Fruit fly (Drosophila melanogaster) whole organism, adult: ENCODE data around the gene MYPT-75D.

Source experiments
- CG11617 ChIP-seq: fragments of 200-800 bp; sonication (Bioruptor generic); optimal IDR thresholded peaks from 2 replicates; lab custom pipeline; 2017; ENCODE audit warnings: mild to moderate bottlenecking, missing biosample characterization, missing genetic modification reagents, missing genetic modification characterization
- CG12768 ChIP-seq: fragments of 200-800 bp; sonication (Bioruptor generic); optimal IDR thresholded peaks from 2 replicates; lab custom pipeline; 2017; ENCODE audit warnings: missing biosample characterization, missing genetic modification characterization, mild to moderate bottlenecking, moderate library complexity, missing genetic modification reagents
- CG14711 ChIP-seq: fragments of 200-800 bp; sonication (Bioruptor generic); optimal IDR thresholded peaks from 2 replicates; lab custom pipeline; 2018; ENCODE audit warnings: missing biosample characterization, mild to moderate bottlenecking, missing genetic modification characterization, moderate library complexity
- CG1620 ChIP-seq: fragments of 200-800 bp; sonication (Bioruptor generic); optimal IDR thresholded peaks from 2 replicates; lab custom pipeline; 2016; ENCODE audit warnings: missing biosample characterization, missing genetic modification characterization
- CG33017 ChIP-seq: fragments of 200-800 bp; sonication (Bioruptor generic); optimal IDR thresholded peaks from 2 replicates; lab custom pipeline; 2018; ENCODE audit warnings: missing biosample characterization, mild to moderate bottlenecking, missing genetic modification characterization, moderate library complexity
- CG5204 ChIP-seq: fragments of 200-800 bp; sonication (Bioruptor generic); optimal IDR thresholded peaks from 2 replicates; lab custom pipeline; 2016; ENCODE audit warnings: missing biosample characterization, missing genetic modification characterization
- CG7045 ChIP-seq: fragments of 200-800 bp; sonication (Bioruptor generic); optimal IDR thresholded peaks from 2 replicates; lab custom pipeline; 2017; ENCODE audit warnings: missing biosample characterization, mild to moderate bottlenecking, missing genetic modification characterization
- CG7101 ChIP-seq: fragments of 200-800 bp; sonication (Bioruptor generic); optimal IDR thresholded peaks from 2 replicates; lab custom pipeline; 2018; ENCODE audit warnings: missing biosample characterization, mild to moderate bottlenecking, missing genetic modification characterization, moderate library complexity
- Clk ChIP-seq: fragments of 200-800 bp; sonication (Bioruptor generic); optimal IDR thresholded peaks from 2 replicates; lab custom pipeline; 2017; ENCODE audit warnings: missing biosample characterization, missing genetic modification characterization
- Crg-1 ChIP-seq: fragments of 200-800 bp; sonication (Bioruptor generic); optimal IDR thresholded peaks from 2 replicates; lab custom pipeline; 2016; ENCODE audit warnings: missing biosample characterization, missing genetic modification characterization
- Hr96 ChIP-seq: fragments of 200-800 bp; sonication (Bioruptor generic); optimal IDR thresholded peaks from 2 replicates; lab custom pipeline; 2016; ENCODE audit warnings: missing biosample characterization, missing genetic modification characterization
- Mnt ChIP-seq: fragments of 200-800 bp; sonication (Bioruptor generic); optimal IDR thresholded peaks from 2 replicates; lab custom pipeline; 2016; ENCODE audit warnings: missing biosample characterization, mild to moderate bottlenecking, missing genetic modification characterization
- bab1 ChIP-seq: fragments of 200-800 bp; sonication (Bioruptor generic); optimal IDR thresholded peaks from 3 replicates; lab custom pipeline; 2019; ENCODE audit warnings: missing biosample characterization, mild to moderate bottlenecking, missing genetic modification characterization, moderate library complexity
- cic ChIP-seq: fragments of 200-800 bp; sonication (Bioruptor generic); optimal IDR thresholded peaks from 2 replicates; lab custom pipeline; 2017; ENCODE audit warnings: missing biosample characterization, mild to moderate bottlenecking, missing genetic modification characterization, moderate library complexity
- cnc ChIP-seq, 2 experiments: fragments of >200 bp; optimal IDR thresholded peaks; 2 replicates each; lab custom pipeline; 2017
- kay ChIP-seq: fragments of 200-800 bp; sonication (Bioruptor generic); peaks from one replicate; lab custom pipeline; 2016; ENCODE audit warnings: missing biosample characterization, missing genetic modification characterization, borderline replicate concordance
- ovo ChIP-seq: fragments of 200-800 bp; sonication (Bioruptor generic); optimal IDR thresholded peaks from 2 replicates; lab custom pipeline; 2016; ENCODE audit warnings: missing biosample characterization, missing genetic modification characterization
- pad ChIP-seq: fragments of 200-800 bp; sonication (Bioruptor generic); optimal IDR thresholded peaks from 3 replicates; lab custom pipeline; 2017; ENCODE audit warnings: missing biosample characterization, missing genetic modification characterization, mild to moderate bottlenecking, moderate library complexity, missing genetic modification reagents
- tj ChIP-seq: fragments of 200-800 bp; sonication (Bioruptor generic); optimal IDR thresholded peaks from 3 replicates; lab custom pipeline; 2017; ENCODE audit warnings: missing biosample characterization, mild to moderate bottlenecking, missing genetic modification characterization, moderate library complexity
- toe ChIP-seq: fragments of 200-800 bp; sonication (Bioruptor generic); optimal IDR thresholded peaks from 2 replicates; lab custom pipeline; 2016; ENCODE audit warnings: missing biosample characterization, missing genetic modification characterization

MYPT-75D gene

dm6 chr3L:18681550-18682217, 55.9 kb downstream of the MYPT-75D start, which contains the start of the genes Sgf11 and CG32202:
Sgf11 (minus strand) TSS chr3L:18681836.
CG32202 (plus strand) TSS chr3L:18682184.
- no peak for TF ChIP-seq Hr96 (GFP tag; lab: Kevin White, UChicago)
- peak; percentile 52 for TF ChIP-seq CG14711 (tag; lab: Kevin White, UChicago)
- TF ChIP-seq CG1620: no peak
- TF ChIP-seq tj: peak; percentile 59
- peak; percentile 74 for TF ChIP-seq bab1 (GFP tag; lab: Kevin White, UChicago)
- peak; percentile 42 for TF ChIP-seq Crg-1 (GFP tag; lab: Kevin White, UChicago)
- TF ChIP-seq cic: peak; percentile 20
- peak; percentile 76 for TF ChIP-seq CG11617 (GFP tag; lab: Kevin White, UChicago)
- TF ChIP-seq CG5204 (GFP tag; lab: Kevin White, UChicago): no peak
- TF ChIP-seq CG7101 (tag; lab: Kevin White, UChicago): peak; percentile 71
- TF ChIP-seq CG7045 (GFP tag; lab: Kevin White, UChicago): peak; percentile 66
- no peak for TF ChIP-seq cnc (optimal IDR thresholded peaks at IDR 0.05; lab: Kevin White, UChicago)
- peak; percentile 20 for TF ChIP-seq Mnt (GFP tag; lab: Kevin White, UChicago)
- TF ChIP-seq ovo (GFP tag; lab: Kevin White, UChicago): peak; percentile 11
- TF ChIP-seq CG33017 (tag; lab: Kevin White, UChicago): peak; percentile 71
- TF ChIP-seq kay (GFP tag; lab: Kevin White, UChicago): no peak
- no peak for TF ChIP-seq toe (GFP tag; lab: Kevin White, UChicago)
- no peak for TF ChIP-seq CG12768 (GFP tag; lab: Kevin White, UChicago)
- TF ChIP-seq Clk: no peak
- peak; percentile 40 for TF ChIP-seq pad

- no peak for TF ChIP-seq Mnt (GFP tag; lab: Kevin White, UChicago)
- peak; percentile 99 for TF ChIP-seq kay (GFP tag; lab: Kevin White, UChicago)
- TF ChIP-seq bab1 (GFP tag; lab: Kevin White, UChicago): peak; percentile 35
Measured at dm6 chr3L:18683846-18684245, 58.1 kb downstream of the MYPT-75D start, which contains the start of gene Chmp1. Chmp1 (minus strand) TSS chr3L:18684061.

- TF ChIP-seq cic: peak; percentile 78
- TF ChIP-seq CG7101 (tag; lab: Kevin White, UChicago): peak; percentile 6
- TF ChIP-seq pad: no peak
- TF ChIP-seq CG33017 (tag; lab: Kevin White, UChicago): peak; percentile 20
- no peak for TF ChIP-seq bab1 (GFP tag; lab: Kevin White, UChicago)
- no peak for TF ChIP-seq CG7045 (GFP tag; lab: Kevin White, UChicago)
- no peak for TF ChIP-seq toe (GFP tag; lab: Kevin White, UChicago)
- TF ChIP-seq Crg-1 (GFP tag; lab: Kevin White, UChicago): no peak
- TF ChIP-seq CG1620: no peak
Measured at dm6 chr3L:18686220-18686801, 60.6 kb downstream of the MYPT-75D start, which contains the start of gene Cyp12c1. Cyp12c1 (minus strand) TSS chr3L:18686319.

dm6 chr3L:18693887-18694286, 68.1 kb downstream of the MYPT-75D start, which contains the start of gene CG6893:
CG6893 (plus strand) TSS chr3L:18694187.
- no peak for TF ChIP-seq CG14711 (tag; lab: Kevin White, UChicago)
- TF ChIP-seq ovo (GFP tag; lab: Kevin White, UChicago): no peak
- TF ChIP-seq CG7101 (tag; lab: Kevin White, UChicago): no peak
- no peak for TF ChIP-seq CG33017 (tag; lab: Kevin White, UChicago)
- no peak for TF ChIP-seq CG1620
- TF ChIP-seq CG11617 (GFP tag; lab: Kevin White, UChicago): no peak

- TF ChIP-seq Hr96 (GFP tag; lab: Kevin White, UChicago): no peak
- no peak for TF ChIP-seq CG5204 (GFP tag; lab: Kevin White, UChicago)
- no peak for TF ChIP-seq CG11617 (GFP tag; lab: Kevin White, UChicago)
- no peak for TF ChIP-seq CG12768 (GFP tag; lab: Kevin White, UChicago)
- TF ChIP-seq Crg-1 (GFP tag; lab: Kevin White, UChicago): no peak
- no peak for TF ChIP-seq kay (GFP tag; lab: Kevin White, UChicago)
- TF ChIP-seq CG1620: no peak
- TF ChIP-seq CG33017 (tag; lab: Kevin White, UChicago): no peak
- no peak for TF ChIP-seq CG7045 (GFP tag; lab: Kevin White, UChicago)
- TF ChIP-seq cnc (optimal IDR thresholded peaks at IDR 0.05; lab: Kevin White, UChicago): no peak
- TF ChIP-seq pad: no peak
- TF ChIP-seq CG14711 (tag; lab: Kevin White, UChicago): no peak
- no peak for TF ChIP-seq CG7101 (tag; lab: Kevin White, UChicago)
- no peak for TF ChIP-seq cic
- TF ChIP-seq bab1 (GFP tag; lab: Kevin White, UChicago): no peak
Measured at dm6 chr3L:18698312-18698711, 72.6 kb downstream of the MYPT-75D start, which contains the start of gene Dic4. Dic4 (minus strand) TSS chr3L:18698412.
